Fruit fly (Drosophila melanogaster): Measurements from ENCODE around the gene NimB2.

NimB2 gene

DNA sequence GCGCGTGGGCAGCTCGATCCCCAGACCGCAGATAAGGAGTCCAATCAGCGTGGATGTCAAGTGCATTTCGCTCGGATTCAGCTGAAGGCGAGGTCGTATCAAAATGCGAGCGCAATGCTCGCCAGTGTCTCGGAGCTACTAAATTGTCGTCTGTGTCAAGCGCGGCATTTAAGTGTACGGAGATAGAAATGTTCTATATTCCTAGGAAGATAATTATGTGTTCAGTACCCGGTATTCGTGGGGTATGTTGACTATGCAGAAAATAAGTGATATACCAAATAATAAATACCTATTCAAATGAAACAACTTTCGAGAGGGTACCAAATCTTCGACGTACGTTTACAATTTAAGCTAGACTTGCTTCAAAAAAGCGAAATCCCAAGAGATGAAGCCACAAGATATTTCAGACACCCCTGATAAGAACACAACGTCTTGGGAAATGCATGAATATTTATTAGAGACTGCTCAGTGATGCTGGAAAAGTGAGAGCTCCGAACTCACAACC is 1.1 kb upstream of the NimB2 start, which contains the start of gene NimB3:
TSS of gene NimB3 (minus strand) at position 140 of the 505 bp plus-strand sequence.
- TF ChIP-seq D19B (GFP tag; optimal IDR thresholded peaks at IDR 0.05) (peak; percentile 51), Blimp-1 (GFP tag; optimal IDR thresholded peaks at IDR 0.05) (peak; percentile 15), Drgx (GFP tag; IDR thresholded peaks at IDR 0.05) (0 out of 2 replicates have a peak, but pooled peaks have one; percentile 14), CG6791 (GFP tag; IDR thresholded peaks at IDR 0.05; ENCODE audit: partially characterized antibody) (no peak), D19A (tag; optimal IDR thresholded peaks at IDR 0.05) (peak; percentile 24)

DNA sequence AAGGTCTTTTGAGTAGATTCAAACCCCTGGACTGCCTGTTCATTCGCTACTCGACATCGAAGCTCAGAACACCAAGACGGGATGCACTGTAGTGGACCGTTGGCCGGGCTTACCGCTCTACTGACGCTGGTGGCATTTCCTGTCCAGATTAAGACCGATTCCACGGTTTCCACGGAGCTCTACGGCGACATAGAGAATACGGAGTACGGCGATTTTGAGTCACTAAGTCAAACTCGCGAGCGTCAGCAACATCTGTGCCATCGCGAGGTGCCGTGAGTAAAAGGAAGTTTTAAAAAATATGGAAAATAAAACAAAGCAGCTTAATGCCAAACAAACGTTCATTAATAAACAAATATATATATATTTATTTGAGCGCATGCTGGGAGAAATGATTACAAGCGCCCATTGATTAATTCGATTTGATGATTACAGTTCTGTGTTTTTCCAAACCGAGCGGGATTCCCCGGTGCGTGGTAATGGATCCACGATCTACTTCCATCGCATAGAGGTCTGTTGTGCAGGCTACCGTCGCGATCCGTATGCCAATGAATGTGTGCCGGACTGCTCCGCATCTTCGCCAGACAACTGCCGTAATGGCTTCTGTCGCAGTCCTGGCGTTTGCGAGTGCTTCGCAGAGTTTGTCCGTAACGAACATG is 3.2 kb downstream of the NimB2 start, which contains the start of gene NimB1:
TSS of gene NimB1 (plus strand) at position 41 of the 656 bp plus-strand sequence.
- no peak for TF ChIP-seq croc (GFP tag; conservative IDR thresholded peaks at IDR 0.05)
- peak; percentile 67 for TF ChIP-seq Ets65A (GFP tag)
- TF ChIP-seq CG7987 (GFP tag; optimal IDR thresholded peaks at IDR 0.05) = no peak
- no peak for TF ChIP-seq CG8924 (tag; optimal IDR thresholded peaks at IDR 0.05)

DNA sequence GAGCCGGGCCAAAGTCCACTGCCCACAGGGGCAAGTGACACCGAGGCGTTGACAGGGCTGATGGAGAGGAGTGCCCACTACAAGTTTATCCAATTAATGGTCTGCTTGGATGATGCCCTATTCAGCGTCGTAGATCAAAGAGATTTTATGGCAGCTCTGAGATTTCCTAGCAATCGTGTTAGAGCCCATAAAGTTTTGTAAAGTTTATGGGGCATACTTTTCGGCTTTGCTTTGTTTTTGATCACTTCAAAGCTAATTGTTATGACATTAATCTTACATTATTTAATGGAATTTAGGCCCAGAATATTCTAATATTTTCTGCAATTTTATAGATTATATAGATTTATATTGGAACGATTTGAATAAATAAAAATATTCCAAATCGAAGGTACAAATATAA is 6.4 kb downstream of the NimB2 start:
- TF ChIP-seq stwl (tag; optimal IDR thresholded peaks at IDR 0.05) = peak; percentile 50
- no peak for TF ChIP-seq Atf3 (GFP tag; optimal IDR thresholded peaks at IDR 0.05)
- peak; percentile 95 for TF ChIP-seq CG18011 (GFP tag; optimal IDR thresholded peaks at IDR 0.05)
- TF ChIP-seq CG13424 (tag; optimal IDR thresholded peaks at IDR 0.05) = no peak
- 0 out of 3 replicates have a peak, but pooled peaks have one; percentile 4 for TF ChIP-seq CG11456 (GFP tag; IDR thresholded peaks at IDR 0.05)
- TF ChIP-seq Dbx (GFP tag; IDR thresholded peaks at IDR 0.05) = no peak
- no peak for TF ChIP-seq kah (GFP tag; optimal IDR thresholded peaks at IDR 0.05)
- no peak for TF ChIP-seq sr (GFP tag; IDR thresholded peaks at IDR 0.05)
- no peak for TF ChIP-seq Dref (GFP tag; IDR thresholded peaks at IDR 0.05)
- TF ChIP-seq CG9876 (GFP tag; optimal IDR thresholded peaks at IDR 0.05) = no peak
- no peak for TF ChIP-seq vfl (GFP tag; optimal IDR thresholded peaks at IDR 0.05)
- TF ChIP-seq zfh2 (GFP tag; optimal IDR thresholded peaks at IDR 0.05) = no peak
- TF ChIP-seq Tbp (GFP tag; optimal IDR thresholded peaks at IDR 0.05) = no peak
- no peak for TF ChIP-seq CG4707 (GFP tag; optimal IDR thresholded peaks at IDR 0.05)
- no peak for TF ChIP-seq CG5245 (GFP tag; optimal IDR thresholded peaks at IDR 0.05)
- TF ChIP-seq tx (GFP tag; optimal IDR thresholded peaks at IDR 0.05) = no peak
- TF ChIP-seq CG7372 (GFP tag; IDR thresholded peaks at IDR 0.05) = no peak
- TF ChIP-seq p53 (GFP tag; optimal IDR thresholded peaks at IDR 0.05) = no peak
- TF ChIP-seq CG10209 (GFP tag; optimal IDR thresholded peaks at IDR 0.05) = no peak
- TF ChIP-seq HLHmδ (GFP tag; optimal IDR thresholded peaks at IDR 0.05) = no peak
- 0 out of 3 replicates have a peak, but pooled peaks have one; percentile 10 for TF ChIP-seq Optix (GFP tag; IDR thresholded peaks at IDR 0.05)
- no peak for TF ChIP-seq NC2α (GFP tag; optimal IDR thresholded peaks at IDR 0.05)
- no peak for TF ChIP-seq CG9817 (tag; optimal IDR thresholded peaks at IDR 0.05)
- peak; percentile 27 for TF ChIP-seq Abd-B (GFP tag; optimal IDR thresholded peaks at IDR 0.05)
- no peak for TF ChIP-seq cas (GFP tag; IDR thresholded peaks at IDR 0.05)
- TF ChIP-seq Hand (GFP tag; optimal IDR thresholded peaks at IDR 0.05) = no peak
- TF ChIP-seq CG14667 (GFP tag; IDR thresholded peaks at IDR 0.05) = no peak
- TF ChIP-seq CG11398 (GFP tag; optimal IDR thresholded peaks at IDR 0.05) = no peak
- TF ChIP-seq gcm2 (GFP tag; optimal IDR thresholded peaks at IDR 0.05) = no peak
- TF ChIP-seq Usf (GFP tag; optimal IDR thresholded peaks at IDR 0.05) = no peak
- no peak for TF ChIP-seq bigmax (GFP tag; optimal IDR thresholded peaks at IDR 0.05)
- no peak for TF ChIP-seq nerfin-1 (tag; optimal IDR thresholded peaks at IDR 0.05)
- TF ChIP-seq pita (GFP tag; optimal IDR thresholded peaks at IDR 0.05) = no peak
- no peak for TF ChIP-seq CG18619 (GFP tag; optimal IDR thresholded peaks at IDR 0.05)
- no peak for TF ChIP-seq schlank (tag; optimal IDR thresholded peaks at IDR 0.05)
